Fruit fly (Drosophila melanogaster) S2 (cell line): ENCODE results near the gene CG12009.

ENCODE experiments used
- CG8478 ChIP-seq: fragments of >200 bp; optimal IDR thresholded peaks from 2 replicates; lab custom pipeline; 2018
- CTCF ChIP-seq, 2 experiments: fragments of >200 bp; optimal IDR thresholded peaks; 2 replicates each; lab custom pipeline; 2018

dm6 chr3L:3291159-3291558, at the start of gene CG12009:
- TF ChIP-seq CG8478 = no peak
- no peak for TF ChIP-seq CTCF (optimal IDR thresholded peaks at IDR 0.05; lab: Kevin White, UChicago)
